Worm (Caenorhabditis elegans) whole organism, L1 larva: ENCODE results near the gene C34E7.3.

Experiments
- C16A3.4 ChIP-seq: fragments of 150-350 bp; optimal IDR thresholded peaks from 2 replicates; lab custom pipeline; 2014; ENCODE audit warnings: missing biosample characterization, missing genetic modification characterization
- C34B4.2 ChIP-seq: sonication (generic microtip); optimal IDR thresholded peaks from 2 replicates; lab custom pipeline; 2017; ENCODE audit warnings: mild to moderate bottlenecking, missing genetic modification characterization, missing compliant biosample characterization
- aha-1 ChIP-seq: fragments of 150-350 bp; optimal IDR thresholded peaks from 2 replicates; lab custom pipeline; 2014; ENCODE audit warnings: missing biosample characterization, missing genetic modification characterization
- blmp-1 ChIP-seq: fragments of 150-350 bp; optimal IDR thresholded peaks from 2 replicates; lab custom pipeline; 2014; ENCODE audit warnings: missing biosample characterization, missing genetic modification characterization
- ceh-8 ChIP-seq: fragments of 200-800 bp; sonication (Bioruptor generic); optimal IDR thresholded peaks from 2 replicates; lab custom pipeline; 2018; ENCODE audit warnings: mild to moderate bottlenecking, missing genetic modification characterization, moderate library complexity, missing compliant biosample characterization
- dsc-1 ChIP-seq: sonication (generic microtip); optimal IDR thresholded peaks from 2 replicates; lab custom pipeline; 2016; ENCODE audit warnings: mild to moderate bottlenecking, missing genetic modification characterization, missing compliant biosample characterization
- efl-1 ChIP-seq, 4 experiments: fragments of 150-350 bp; optimal IDR thresholded peaks in 3 of 4; peaks in 1 of 4; 1 replicate in 1 of 4; 2 replicates in 3 of 4; lab custom pipeline; 2014; ENCODE audit warnings: missing biosample characterization in 2 of 4, missing genetic modification characterization in 2 of 4, missing genetic modification reagents in 2 of 4
- egl-27 ChIP-seq, 2 experiments: fragments of 150-350 bp in 1 of 2; sonication (generic microtip); optimal IDR thresholded peaks; 3 replicates each; lab custom pipeline; 2017 to 2018; ENCODE audit warnings: missing biosample characterization in 2 of 2, missing genetic modification characterization in 2 of 2, missing genetic modification reagents in 2 of 2
- elt-2 ChIP-seq: sonication (generic microtip); optimal IDR thresholded peaks from 2 replicates; lab custom pipeline; 2016; ENCODE audit warnings: missing genetic modification characterization, mild to moderate bottlenecking, inconsistent platforms, missing compliant biosample characterization, missing genetic modification reagents
- ets-5 ChIP-seq: fragments of 200-800 bp; sonication (Bioruptor generic); IDR thresholded peaks from 2 replicates; pipeline ENCODE4 v1.3.6; 2022; ENCODE audit warnings: missing genetic modification characterization, missing compliant biosample characterization
- fkh-10 ChIP-seq: sonication (generic microtip); optimal IDR thresholded peaks from 2 replicates; lab custom pipeline; 2017; ENCODE audit warnings: missing biosample characterization, missing genetic modification reagents, missing genetic modification characterization
- fkh-4 ChIP-seq: sonication (generic microtip); optimal IDR thresholded peaks from 2 replicates; lab custom pipeline; 2016; ENCODE audit warnings: missing compliant biosample characterization, missing genetic modification characterization, borderline replicate concordance
- fkh-8 ChIP-seq: sonication (generic microtip); optimal IDR thresholded peaks from 2 replicates; lab custom pipeline; 2016; ENCODE audit warnings: mild to moderate bottlenecking, missing genetic modification characterization, missing compliant biosample characterization
- hlh-17 ChIP-seq: fragments of 200-800 bp; sonication (Bioruptor generic); optimal IDR thresholded peaks from 2 replicates; lab custom pipeline; 2018; ENCODE audit warnings: missing genetic modification characterization, mild to moderate bottlenecking, missing compliant biosample characterization, moderate library complexity, borderline replicate concordance
- hlh-4 ChIP-seq: sonication (generic microtip); optimal IDR thresholded peaks from 2 replicates; lab custom pipeline; 2016; ENCODE audit warnings: mild to moderate bottlenecking, missing genetic modification characterization, missing compliant biosample characterization
- hpl-2 ChIP-seq: fragments of 150-350 bp; optimal IDR thresholded peaks from 2 replicates; lab custom pipeline; 2014; ENCODE audit warnings: missing biosample characterization, missing genetic modification reagents, missing genetic modification characterization
- irx-1 ChIP-seq: sonication (generic microtip); optimal IDR thresholded peaks from 2 replicates; lab custom pipeline; 2016; ENCODE audit warnings: missing genetic modification characterization, missing compliant biosample characterization
- isw-1 ChIP-seq: fragments of 200-800 bp; sonication (Bioruptor generic); IDR thresholded peaks from 2 replicates; pipeline ENCODE4 v1.3.6; 2022; ENCODE audit warnings: missing genetic modification characterization, missing compliant biosample characterization
- lin-14 ChIP-seq: fragments of 200-800 bp; sonication (Bioruptor generic); optimal IDR thresholded peaks from 2 replicates; lab custom pipeline; 2018; ENCODE audit warnings: mild to moderate bottlenecking, missing genetic modification characterization, moderate library complexity, missing compliant biosample characterization
- lin-35 ChIP-seq, 2 experiments: fragments of 150-350 bp; optimal IDR thresholded peaks; 2 replicates each; lab custom pipeline; 2014; ENCODE audit warnings: missing biosample characterization in 2 of 2, missing genetic modification characterization in 2 of 2, missing genetic modification reagents in 2 of 2
- lir-3 ChIP-seq: sonication (generic microtip); optimal IDR thresholded peaks from 2 replicates; lab custom pipeline; 2016; ENCODE audit warnings: mild to moderate bottlenecking, missing genetic modification characterization, moderate library complexity, missing compliant biosample characterization; ENCODE audit not compliant: poor library complexity
- lsy-2 ChIP-seq, 2 experiments: fragments of 150-350 bp; optimal IDR thresholded peaks; 2 replicates each; lab custom pipeline; 2014; ENCODE audit warnings: missing biosample characterization in 2 of 2, missing genetic modification characterization in 2 of 2
- mab-9 ChIP-seq: fragments of 200-800 bp; sonication (Bioruptor generic); IDR thresholded peaks from 2 replicates; pipeline ENCODE4 v1.3.6; 2022; ENCODE audit warnings: missing genetic modification reagents, missing genetic modification characterization, missing compliant biosample characterization
- mdl-1 ChIP-seq, 2 experiments: fragments of 150-350 bp; optimal IDR thresholded peaks; 2 replicates each; lab custom pipeline; 2014 to 2017; ENCODE audit warnings: missing biosample characterization in 2 of 2, missing genetic modification characterization in 2 of 2, inconsistent platforms in 1 of 2
- mep-1 ChIP-seq: fragments of 150-350 bp; optimal IDR thresholded peaks from 2 replicates; lab custom pipeline; 2014; ENCODE audit warnings: missing biosample characterization, missing genetic modification characterization
- nhr-11 ChIP-seq: fragments of 150-350 bp; optimal IDR thresholded peaks from 2 replicates; lab custom pipeline; 2014; ENCODE audit warnings: missing biosample characterization, missing genetic modification characterization
- nhr-12 ChIP-seq: sonication (generic microtip); optimal IDR thresholded peaks from 2 replicates; lab custom pipeline; 2017; ENCODE audit warnings: missing biosample characterization, missing genetic modification characterization
- nhr-19 ChIP-seq: fragments of 200-800 bp; sonication (Bioruptor generic); conservative IDR thresholded peaks from 2 replicates; pipeline ENCODE4 v1.3.6; 2022; ENCODE audit warnings: missing genetic modification characterization, missing compliant biosample characterization
- nhr-20 ChIP-seq: sonication (generic microtip); optimal IDR thresholded peaks from 2 replicates; lab custom pipeline; 2016; ENCODE audit warnings: mild to moderate bottlenecking, missing genetic modification characterization, missing compliant biosample characterization
- nhr-28 ChIP-seq: fragments of 150-350 bp; optimal IDR thresholded peaks from 2 replicates; lab custom pipeline; 2014; ENCODE audit warnings: missing biosample characterization, missing genetic modification characterization
- nhr-47 ChIP-seq: sonication (generic microtip); optimal IDR thresholded peaks from 2 replicates; lab custom pipeline; 2016; ENCODE audit warnings: mild to moderate bottlenecking, missing genetic modification characterization, moderate library complexity, missing compliant biosample characterization
- nhr-71 ChIP-seq: sonication (generic microtip); optimal IDR thresholded peaks from 2 replicates; lab custom pipeline; 2016; ENCODE audit warnings: mild to moderate bottlenecking, missing genetic modification characterization, moderate library complexity, missing compliant biosample characterization
- nhr-76 ChIP-seq: sonication (generic microtip); optimal IDR thresholded peaks from 2 replicates; lab custom pipeline; 2017; ENCODE audit warnings: missing biosample characterization, missing genetic modification characterization
- nhr-77 ChIP-seq: fragments of 150-350 bp; optimal IDR thresholded peaks from 2 replicates; lab custom pipeline; 2014; ENCODE audit warnings: missing biosample characterization, missing genetic modification characterization
- pag-3 ChIP-seq: sonication (generic microtip); optimal IDR thresholded peaks from 2 replicates; lab custom pipeline; 2017; ENCODE audit warnings: missing genetic modification characterization, mild to moderate bottlenecking, missing compliant biosample characterization, antibody characterized with exemption, borderline replicate concordance; ENCODE audit not compliant: insufficient read depth
- pax-3 ChIP-seq: fragments of 200-800 bp; sonication (Bioruptor generic); optimal IDR thresholded peaks from 2 replicates; lab custom pipeline; 2018; ENCODE audit warnings: mild to moderate bottlenecking, missing genetic modification characterization, moderate library complexity, missing compliant biosample characterization
- snpc-4 ChIP-seq: fragments of 150-350 bp; optimal IDR thresholded peaks from 2 replicates; lab custom pipeline; 2014; ENCODE audit warnings: missing biosample characterization, missing genetic modification characterization
- sptf-1 ChIP-seq: fragments of 150-350 bp; optimal IDR thresholded peaks from 2 replicates; lab custom pipeline; 2014; ENCODE audit warnings: missing biosample characterization, missing genetic modification characterization
- swsn-7 ChIP-seq: sonication (generic microtip); optimal IDR thresholded peaks from 2 replicates; lab custom pipeline; 2016; ENCODE audit warnings: missing genetic modification characterization, missing compliant biosample characterization
- tbx-2 ChIP-seq: sonication (generic microtip); optimal IDR thresholded peaks from 2 replicates; lab custom pipeline; 2016; ENCODE audit warnings: missing genetic modification characterization, missing compliant biosample characterization
- unc-30 ChIP-seq: sonication (generic microtip); optimal IDR thresholded peaks from 2 replicates; lab custom pipeline; 2017; ENCODE audit warnings: missing biosample characterization, missing genetic modification characterization
- unc-62 ChIP-seq: fragments of 150-350 bp; optimal IDR thresholded peaks from 2 replicates; lab custom pipeline; 2014; ENCODE audit warnings: missing biosample characterization, missing genetic modification reagents, missing genetic modification characterization
- unc-98 ChIP-seq: fragments of 200-800 bp; sonication (Bioruptor generic); IDR thresholded peaks from 2 replicates; pipeline ENCODE4 v1.3.6; 2022; ENCODE audit warnings: missing genetic modification characterization, missing compliant biosample characterization
- zip-4 ChIP-seq: fragments of 200-800 bp; sonication (Bioruptor generic); optimal IDR thresholded peaks from 2 replicates; lab custom pipeline; 2018; ENCODE audit warnings: mild to moderate bottlenecking, missing genetic modification characterization, moderate library complexity, missing compliant biosample characterization
- ztf-11 ChIP-seq, 2 experiments: sonication (generic microtip); optimal IDR thresholded peaks; 2 replicates each; lab custom pipeline; 2016 to 2017; ENCODE audit warnings: missing genetic modification characterization in 2 of 2, missing biosample characterization in 1 of 2, missing compliant biosample characterization in 1 of 2

C34E7.3 gene

DNA sequence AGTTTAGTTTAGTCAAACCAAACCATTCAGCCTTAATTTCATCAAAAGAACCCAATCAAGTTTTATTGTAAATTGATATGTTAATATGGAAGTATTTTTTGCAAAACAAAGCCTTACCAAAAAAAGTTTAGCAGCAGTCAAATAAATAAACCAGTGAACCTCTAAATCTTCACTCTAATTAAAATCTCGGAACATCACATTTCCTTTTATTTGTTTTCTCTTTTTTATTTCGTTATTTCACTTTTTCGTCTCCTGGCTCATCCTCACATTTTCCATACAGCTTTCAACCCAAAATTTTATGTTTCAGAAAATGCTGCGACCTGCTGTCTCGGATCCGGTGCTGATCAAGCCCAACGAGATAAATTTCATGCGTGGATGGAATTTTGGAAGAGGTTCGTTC lies at the start of gene C34E7.3:
C34E7.3 (plus strand) TSS at position 301 of the 400 bp plus-strand sequence.
- TF ChIP-seq lin-14 (GFP tag; lab: Kevin White, UChicago) (no peak), C16A3.4 (no peak), mep-1 (no peak), mab-9 (GFP tag; lab: Robert Waterston, UW) (no peak)

DNA sequence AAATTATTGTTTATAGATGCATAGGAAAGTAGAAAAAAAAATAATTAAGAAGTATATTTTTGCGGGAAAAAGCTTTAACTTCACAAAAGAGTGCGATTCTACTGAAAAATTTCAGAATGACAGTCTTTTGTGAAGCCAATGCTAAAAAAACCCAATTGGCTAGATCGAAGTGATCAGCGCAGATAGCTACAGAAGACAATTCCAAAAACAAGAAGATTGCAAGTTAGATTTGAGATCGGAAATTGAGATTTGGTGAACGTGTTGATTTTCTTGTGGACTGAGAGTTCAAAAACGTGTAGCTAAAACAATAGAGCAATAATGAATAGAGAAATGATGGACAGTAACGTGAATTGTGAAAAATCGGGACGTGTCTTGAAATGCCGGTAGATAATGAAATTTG lies 48.9 kb upstream of the C34E7.3 start:
- TF ChIP-seq egl-27 (tag; optimal IDR thresholded peaks at IDR 0.05; lab: Kevin White, UChicago) (no peak), lin-14 (GFP tag; lab: Kevin White, UChicago) (peak; percentile 12), unc-30 (tag; lab: Kevin White, UChicago) (no peak)

DNA sequence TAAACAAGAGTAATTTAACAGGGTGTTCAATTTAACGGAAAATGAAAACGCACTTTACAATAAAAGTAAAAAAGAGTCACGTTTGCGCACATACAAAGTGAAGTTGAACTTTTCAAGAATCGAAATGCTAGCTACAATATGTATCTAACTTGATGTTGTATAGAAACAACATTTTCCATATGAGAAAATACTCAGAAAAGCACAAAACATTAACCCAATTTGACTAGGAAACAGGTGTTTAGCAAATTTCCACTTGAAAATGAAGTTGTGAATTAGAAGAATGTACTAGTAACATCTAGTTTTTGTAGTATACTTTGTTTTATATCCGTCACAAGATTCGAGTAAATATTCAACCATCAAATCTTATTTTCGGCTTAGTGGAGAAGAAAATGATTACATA lies 45.2 kb upstream of the C34E7.3 start, which contains the start of gene gpc-1:
gpc-1 (minus strand) TSS at position 117 of the 400 bp plus-strand sequence.
- no peak for TF ChIP-seq pag-3 (tag; lab: Kevin White, UChicago)
- TF ChIP-seq ztf-11 (tag; optimal IDR thresholded peaks at IDR 0.05; lab: Kevin White, UChicago), result no peak
- no peak for TF ChIP-seq fkh-10 (GFP tag; lab: Kevin White, UChicago)
- no peak for TF ChIP-seq unc-98 (GFP tag; lab: Robert Waterston, UW)
- peak; percentile 52 for TF ChIP-seq nhr-71 (tag; lab: Kevin White, UChicago)
- no peak for TF ChIP-seq C34B4.2 (tag; lab: Kevin White, UChicago)
- TF ChIP-seq elt-2 (tag; lab: Kevin White, UChicago), result no peak
- TF ChIP-seq nhr-28 (tag; lab: Kevin White, UChicago), result no peak
- no peak for TF ChIP-seq sptf-1
- no peak for TF ChIP-seq egl-27 (tag; optimal IDR thresholded peaks at IDR 0.05; lab: Kevin White, UChicago)
- no peak for TF ChIP-seq lin-35 (GFP tag; optimal IDR thresholded peaks at IDR 0.05; lab: Kevin White, UChicago)
- no peak for TF ChIP-seq snpc-4
- peak; percentile 2 for TF ChIP-seq swsn-7 (tag; lab: Kevin White, UChicago)
- no peak for TF ChIP-seq nhr-77 (tag; lab: Kevin White, UChicago)
- no peak for TF ChIP-seq nhr-19 (GFP tag; lab: Robert Waterston, UW)
- peak; percentile 14 for TF ChIP-seq dsc-1 (tag; lab: Kevin White, UChicago)
- TF ChIP-seq efl-1 (optimal IDR thresholded peaks at IDR 0.05; lab: Kevin White, UChicago), result no peak
- TF ChIP-seq efl-1 (GFP tag; optimal IDR thresholded peaks at IDR 0.05 in 1 of 2; lab: Kevin White, UChicago), result peak in 1 of 2 experiments; percentile 52
- TF ChIP-seq nhr-11 (tag; lab: Kevin White, UChicago), result peak; percentile 3
- no peak for TF ChIP-seq zip-4 (GFP tag; lab: Kevin White, UChicago)
- peak in 1 of 2 experiments; percentile 29 for TF ChIP-seq lsy-2 (tag; optimal IDR thresholded peaks at IDR 0.05; lab: Kevin White, UChicago)
- TF ChIP-seq nhr-47 (tag; lab: Kevin White, UChicago), result peak; percentile 44
- TF ChIP-seq nhr-20 (tag; lab: Kevin White, UChicago), result no peak
- TF ChIP-seq isw-1 (GFP tag; lab: Robert Waterston, UW), result no peak
- TF ChIP-seq pax-3, result no peak
- TF ChIP-seq fkh-8 (tag; lab: Kevin White, UChicago), result peak; percentile 78
- no peak for TF ChIP-seq C16A3.4
- no peak for TF ChIP-seq hlh-17
- TF ChIP-seq unc-62 (GFP tag; lab: Kevin White, UChicago), result no peak
- peak; percentile 38 for TF ChIP-seq hlh-4 (tag; lab: Kevin White, UChicago)
- no peak for TF ChIP-seq hpl-2

DNA sequence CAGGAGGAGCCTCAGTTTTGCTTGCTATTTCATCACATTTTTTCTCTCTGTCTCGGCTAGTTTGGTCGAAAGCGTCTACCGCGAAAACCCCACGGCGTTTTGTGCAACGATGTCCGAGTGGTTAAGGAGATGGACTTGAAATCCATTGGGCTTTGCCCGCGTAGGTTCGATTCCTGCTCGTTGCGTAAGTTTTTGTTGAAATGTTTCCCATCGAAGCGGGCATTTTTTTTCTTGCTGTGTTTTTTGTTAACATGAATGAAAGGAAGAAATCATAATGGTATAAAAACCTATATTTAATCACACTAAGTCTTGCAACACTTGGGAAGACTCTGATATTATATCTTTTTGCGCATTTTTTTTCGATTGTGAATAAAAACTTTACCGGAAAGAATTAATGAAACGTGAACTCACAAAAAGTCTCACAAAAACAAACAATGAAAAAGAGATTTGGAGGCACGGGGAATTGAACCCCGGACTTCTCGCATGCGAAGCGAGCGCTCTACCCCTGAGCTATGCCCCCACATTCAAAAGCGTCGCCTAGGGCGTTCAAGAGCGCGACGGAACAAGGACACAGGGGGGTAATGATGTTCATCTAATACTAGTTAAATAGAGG lies 40.1 kb upstream of the C34E7.3 start:
- TF ChIP-seq mdl-1 (tag; optimal IDR thresholded peaks at IDR 0.05; lab: Kevin White, UChicago) (peak in 1 of 2 experiments; percentile 63), mab-9 (GFP tag; lab: Robert Waterston, UW) (no peak), blmp-1 (peak; percentile 20), tbx-2 (tag; lab: Kevin White, UChicago) (peak; percentile 61), snpc-4 (peak; percentile 38), irx-1 (tag; lab: Kevin White, UChicago) (peak; percentile 31), C16A3.4 (peak; percentile 70), fkh-10 (GFP tag; lab: Kevin White, UChicago) (peak; percentile 84), lir-3 (tag; lab: Kevin White, UChicago) (peak; percentile 12), egl-27 (tag; optimal IDR thresholded peaks at IDR 0.05; lab: Kevin White, UChicago) (peak in 1 of 2 experiments; percentile 41), nhr-76 (tag; lab: Kevin White, UChicago) (no peak), fkh-4 (no peak), lsy-2 (tag; optimal IDR thresholded peaks at IDR 0.05; lab: Kevin White, UChicago) (peak; percentile 36 to 71), nhr-12 (no peak), ets-5 (GFP tag; lab: Robert Waterston, UW) (no peak), swsn-7 (tag; lab: Kevin White, UChicago) (peak; percentile 79), aha-1 (tag; lab: Kevin White, UChicago) (no peak), nhr-28 (tag; lab: Kevin White, UChicago) (no peak), ceh-8 (GFP tag; lab: Kevin White, UChicago) (peak; percentile 64)
